Worm (Caenorhabditis elegans) whole organism, L2 larva: Measurements from ENCODE around the gene cup-4.

Experiments
- F13H6.1 ChIP-seq: sonication (generic microtip); optimal IDR thresholded peaks from 2 replicates; lab custom pipeline; 2016; ENCODE audit warnings: missing genetic modification characterization, missing compliant biosample characterization
- ama-1 ChIP-seq: fragments of 150-350 bp; optimal IDR thresholded peaks from 2 replicates; lab custom pipeline; 2018; ENCODE audit warnings: inconsistent platforms
- ceh-82 ChIP-seq: fragments of 150-350 bp; optimal IDR thresholded peaks from 2 replicates; lab custom pipeline; 2014; ENCODE audit warnings: missing biosample characterization, missing genetic modification characterization
- egl-27 ChIP-seq: sonication (generic microtip); optimal IDR thresholded peaks from 3 replicates; lab custom pipeline; 2017; ENCODE audit warnings: missing biosample characterization, missing genetic modification reagents, missing genetic modification characterization
- fos-1 ChIP-seq: fragments of 150-350 bp; optimal IDR thresholded peaks from 2 replicates; lab custom pipeline; 2014; ENCODE audit warnings: missing biosample characterization, missing genetic modification characterization
- lin-13 ChIP-seq: fragments of 150-350 bp; optimal IDR thresholded peaks from 2 replicates; lab custom pipeline; 2014; ENCODE audit warnings: missing biosample characterization, missing genetic modification reagents, missing genetic modification characterization
- nhr-10 ChIP-seq: sonication (generic microtip); optimal IDR thresholded peaks from 2 replicates; lab custom pipeline; 2017; ENCODE audit warnings: missing biosample characterization, missing genetic modification characterization
- nhr-12 ChIP-seq: fragments of 150-350 bp; optimal IDR thresholded peaks from 2 replicates; lab custom pipeline; 2014; ENCODE audit warnings: missing biosample characterization, missing genetic modification characterization
- nhr-237 ChIP-seq: fragments of 150-350 bp; optimal IDR thresholded peaks from 2 replicates; lab custom pipeline; 2014; ENCODE audit warnings: missing biosample characterization, missing genetic modification characterization
- peb-1 ChIP-seq: fragments of 150-350 bp; optimal IDR thresholded peaks from 2 replicates; lab custom pipeline; 2014; ENCODE audit warnings: missing biosample characterization, missing genetic modification characterization
- snpc-4 ChIP-seq: fragments of 150-350 bp; optimal IDR thresholded peaks from 2 replicates; lab custom pipeline; 2014; ENCODE audit warnings: missing biosample characterization, missing genetic modification characterization
- unc-39 ChIP-seq: fragments of 150-350 bp; optimal IDR thresholded peaks from 2 replicates; lab custom pipeline; 2014; ENCODE audit warnings: missing biosample characterization, missing genetic modification characterization
- ztf-11 ChIP-seq: sonication (generic microtip); optimal IDR thresholded peaks from 2 replicates; lab custom pipeline; 2017; ENCODE audit warnings: missing biosample characterization, missing genetic modification characterization
- ztf-4 ChIP-seq: fragments of 150-350 bp; optimal IDR thresholded peaks from 2 replicates; lab custom pipeline; 2014; ENCODE audit warnings: missing biosample characterization, missing genetic modification characterization

DNA sequence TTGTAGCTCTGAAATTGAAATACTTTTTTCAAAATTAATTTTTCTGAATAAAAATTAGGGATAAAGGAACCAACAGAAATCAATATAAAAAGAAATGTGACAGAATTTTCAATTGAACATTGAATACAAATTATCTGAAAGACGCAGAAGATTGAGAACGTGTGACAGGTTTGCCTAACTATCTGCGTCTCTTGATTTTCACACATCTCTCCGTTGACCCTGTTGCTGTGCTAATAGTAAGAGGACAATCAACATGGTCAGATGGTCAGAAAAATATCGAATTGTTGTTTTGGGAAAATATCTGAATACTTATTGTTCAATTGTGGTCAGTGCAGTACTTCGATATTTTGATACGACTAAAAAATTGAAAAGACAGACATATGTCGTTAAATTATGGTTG is 45.3 kb downstream of the cup-4 start, which contains the start of gene ZK688.7:
- TF ChIP-seq ceh-82 (tag; lab: Kevin White, UChicago) (no peak), fos-1 (tag; lab: Kevin White, UChicago) (peak; percentile 4), F13H6.1 (tag; lab: Kevin White, UChicago) (no peak), ztf-4 (tag; lab: Kevin White, UChicago) (no peak), ama-1 (lab: Kevin White, UChicago) (no peak), egl-27 (no peak), nhr-237 (tag; lab: Kevin White, UChicago) (no peak), peb-1 (tag; lab: Kevin White, UChicago) (no peak), ztf-11 (tag; lab: Kevin White, UChicago) (no peak), nhr-10 (tag; lab: Kevin White, UChicago) (no peak), nhr-12 (no peak), lin-13 (no peak), snpc-4 (tag; lab: Kevin White, UChicago) (no peak), unc-39 (tag; lab: Kevin White, UChicago) (no peak)
